Worm (Caenorhabditis elegans): ENCODE measurements around the gene srg-39.

The srg-39 gene

ce11 chrV:11134296-11134695, 17.9 kb downstream of the srg-39 start, which contains the start of gene glb-3:
TSS of gene glb-3 (plus strand) at chrV:11134596.
- no peak for TF ChIP-seq ZK546.5 (tag; optimal IDR thresholded peaks at IDR 0.05)
- no peak for TF ChIP-seq unc-39 (tag; optimal IDR thresholded peaks at IDR 0.05)
- no peak for TF ChIP-seq fos-1 (tag; optimal IDR thresholded peaks at IDR 0.05)
- TF ChIP-seq R02D3.7 (tag; optimal IDR thresholded peaks at IDR 0.05): no peak
- TF ChIP-seq ceh-9 (tag; optimal IDR thresholded peaks at IDR 0.05): no peak
- no peak for TF ChIP-seq nhr-76 (tag; optimal IDR thresholded peaks at IDR 0.05)
- TF ChIP-seq skn-1 (tag; optimal IDR thresholded peaks at IDR 0.05): no peak
- no peak for TF ChIP-seq aly-2 (tag; optimal IDR thresholded peaks at IDR 0.05)
- TF ChIP-seq mdl-1 (tag; optimal IDR thresholded peaks at IDR 0.05): no peak

ce11 chrV:11133516-11133915, 18.7 kb downstream of the srg-39 start:
- TF ChIP-seq fkh-2 (tag; optimal IDR thresholded peaks at IDR 0.05): no peak
- no peak for TF ChIP-seq skn-1 (tag; optimal IDR thresholded peaks at IDR 0.05)
- no peak for TF ChIP-seq jun-1 (tag; optimal IDR thresholded peaks at IDR 0.05)
- TF ChIP-seq nhr-25 (tag; optimal IDR thresholded peaks at IDR 0.05): no peak
- TF ChIP-seq elt-1 (tag; optimal IDR thresholded peaks at IDR 0.05): no peak
- no peak for TF ChIP-seq nhr-28 (tag; optimal IDR thresholded peaks at IDR 0.05)
- no peak for TF ChIP-seq lin-39 (tag; optimal IDR thresholded peaks at IDR 0.05)
- TF ChIP-seq ceh-9 (tag; optimal IDR thresholded peaks at IDR 0.05): no peak
- TF ChIP-seq ceh-28 (tag; optimal IDR thresholded peaks at IDR 0.05): no peak
- TF ChIP-seq ama-1 (optimal IDR thresholded peaks at IDR 0.05): no peak
- no peak for TF ChIP-seq nhr-76 (tag; optimal IDR thresholded peaks at IDR 0.05)
- TF ChIP-seq ZK546.5 (tag; optimal IDR thresholded peaks at IDR 0.05): no peak
- TF ChIP-seq ceh-16 (tag; optimal IDR thresholded peaks at IDR 0.05): no peak
- TF ChIP-seq nhr-77 (tag; optimal IDR thresholded peaks at IDR 0.05): no peak
- TF ChIP-seq egl-27 (tag; optimal IDR thresholded peaks at IDR 0.05): no peak
- no peak for TF ChIP-seq elt-2 (tag; optimal IDR thresholded peaks at IDR 0.05)
- TF ChIP-seq nfya-1 (tag; optimal IDR thresholded peaks at IDR 0.05; ENCODE audit: insufficient read depth): no peak
- no peak for TF ChIP-seq nhr-43 (tag; optimal IDR thresholded peaks at IDR 0.05; ENCODE audit: poor library complexity, severe bottlenecking)
- TF ChIP-seq snpc-4 (tag; optimal IDR thresholded peaks at IDR 0.05): no peak
- no peak for TF ChIP-seq pha-4 (tag; optimal IDR thresholded peaks at IDR 0.05)

ce11 chrV:11131801-11132200, 20.4 kb downstream of the srg-39 start:
- TF ChIP-seq nhr-11 (tag; optimal IDR thresholded peaks at IDR 0.05) (no peak), mdl-1 (tag; optimal IDR thresholded peaks at IDR 0.05) (no peak), elt-1 (tag; optimal IDR thresholded peaks at IDR 0.05) (no peak), nhr-25 (tag; optimal IDR thresholded peaks at IDR 0.05) (no peak), zag-1 (tag; optimal IDR thresholded peaks at IDR 0.05) (no peak), elt-2 (tag; optimal IDR thresholded peaks at IDR 0.05) (no peak), nhr-77 (tag; optimal IDR thresholded peaks at IDR 0.05) (no peak), nhr-28 (tag; optimal IDR thresholded peaks at IDR 0.05) (no peak), mml-1 (tag; optimal IDR thresholded peaks at IDR 0.05) (no peak), egl-5 (tag; optimal IDR thresholded peaks at IDR 0.05) (no peak), eor-1 (tag; optimal IDR thresholded peaks at IDR 0.05) (no peak), nhr-237 (tag; optimal IDR thresholded peaks at IDR 0.05) (no peak), aly-2 (tag; optimal IDR thresholded peaks at IDR 0.05) (no peak), ztf-11 (tag; optimal IDR thresholded peaks at IDR 0.05) (no peak), ama-1 (optimal IDR thresholded peaks at IDR 0.05) (no peak), lin-39 (tag; optimal IDR thresholded peaks at IDR 0.05) (no peak), egl-27 (tag; optimal IDR thresholded peaks at IDR 0.05) (no peak), fos-1 (tag; optimal IDR thresholded peaks at IDR 0.05) (no peak), pqm-1 (tag; optimal IDR thresholded peaks at IDR 0.05) (no peak), tbx-2 (tag; optimal IDR thresholded peaks at IDR 0.05) (no peak)

- no peak for TF ChIP-seq nhr-11 (tag; optimal IDR thresholded peaks at IDR 0.05)
- TF ChIP-seq nhr-237 (tag; optimal IDR thresholded peaks at IDR 0.05): no peak
- no peak for TF ChIP-seq unc-39 (tag; optimal IDR thresholded peaks at IDR 0.05)
- TF ChIP-seq fos-1 (tag; optimal IDR thresholded peaks at IDR 0.05): no peak
- no peak for TF ChIP-seq sea-2 (GFP tag; optimal IDR thresholded peaks at IDR 0.05)
- no peak for TF ChIP-seq elt-2 (tag; optimal IDR thresholded peaks at IDR 0.05)
- TF ChIP-seq ceh-82 (tag; optimal IDR thresholded peaks at IDR 0.05): no peak
- no peak for TF ChIP-seq eor-1 (tag; optimal IDR thresholded peaks at IDR 0.05)
- TF ChIP-seq jun-1 (tag; optimal IDR thresholded peaks at IDR 0.05): no peak
- no peak for TF ChIP-seq snpc-4 (tag; optimal IDR thresholded peaks at IDR 0.05)
- TF ChIP-seq ceh-9 (tag; optimal IDR thresholded peaks at IDR 0.05): no peak
These were observed 25.0 kb downstream of the srg-39 start, which contains the start of gene jmjd-5 for ce11 chrV:11127197-11127596. TSS of gene jmjd-5 (plus strand) at chrV:11127497.

Measured in whole organism, L3 larva.